Worm (Caenorhabditis elegans) whole organism, L2 larva: ENCODE data around the gene nhr-199.

Experiments
- F13H6.1 ChIP-seq: sonication (generic microtip); optimal IDR thresholded peaks from 2 replicates; lab custom pipeline; 2016; ENCODE audit warnings: missing genetic modification characterization, missing compliant biosample characterization
- ZK546.5 ChIP-seq: sonication (generic microtip); optimal IDR thresholded peaks from 2 replicates; lab custom pipeline; 2017; ENCODE audit warnings: missing biosample characterization, missing genetic modification characterization
- ceh-16 ChIP-seq: fragments of 150-350 bp; optimal IDR thresholded peaks from 2 replicates; lab custom pipeline; 2014; ENCODE audit warnings: missing biosample characterization, missing genetic modification characterization
- ceh-82 ChIP-seq: fragments of 150-350 bp; optimal IDR thresholded peaks from 2 replicates; lab custom pipeline; 2014; ENCODE audit warnings: missing biosample characterization, missing genetic modification characterization
- egl-27 ChIP-seq: sonication (generic microtip); optimal IDR thresholded peaks from 3 replicates; lab custom pipeline; 2017; ENCODE audit warnings: missing biosample characterization, missing genetic modification reagents, missing genetic modification characterization
- lsy-2 ChIP-seq, 2 experiments: fragments of 150-350 bp in 1 of 2; sonication (generic microtip) in 1 of 2; optimal IDR thresholded peaks; 2 replicates each; lab custom pipeline; 2014 to 2017; ENCODE audit warnings: missing biosample characterization in 2 of 2, missing genetic modification characterization in 2 of 2
- mdl-1 ChIP-seq, 2 experiments: fragments of 150-350 bp in 1 of 2; sonication (generic microtip) in 1 of 2; optimal IDR thresholded peaks; 2 replicates each; lab custom pipeline; 2017; ENCODE audit warnings: missing biosample characterization in 2 of 2, missing genetic modification characterization in 2 of 2
- nhr-10 ChIP-seq: sonication (generic microtip); optimal IDR thresholded peaks from 2 replicates; lab custom pipeline; 2017; ENCODE audit warnings: missing biosample characterization, missing genetic modification characterization
- nhr-237 ChIP-seq: fragments of 150-350 bp; optimal IDR thresholded peaks from 2 replicates; lab custom pipeline; 2014; ENCODE audit warnings: missing biosample characterization, missing genetic modification characterization
- nhr-6 ChIP-seq: fragments of 150-350 bp; optimal IDR thresholded peaks from 2 replicates; lab custom pipeline; 2014; ENCODE audit warnings: missing biosample characterization, missing genetic modification characterization
- skn-1 ChIP-seq: sonication (generic microtip); optimal IDR thresholded peaks from 2 replicates; lab custom pipeline; 2017; ENCODE audit warnings: missing biosample characterization, missing genetic modification characterization
- ztf-11 ChIP-seq: sonication (generic microtip); optimal IDR thresholded peaks from 2 replicates; lab custom pipeline; 2017; ENCODE audit warnings: missing biosample characterization, missing genetic modification characterization

DNA sequence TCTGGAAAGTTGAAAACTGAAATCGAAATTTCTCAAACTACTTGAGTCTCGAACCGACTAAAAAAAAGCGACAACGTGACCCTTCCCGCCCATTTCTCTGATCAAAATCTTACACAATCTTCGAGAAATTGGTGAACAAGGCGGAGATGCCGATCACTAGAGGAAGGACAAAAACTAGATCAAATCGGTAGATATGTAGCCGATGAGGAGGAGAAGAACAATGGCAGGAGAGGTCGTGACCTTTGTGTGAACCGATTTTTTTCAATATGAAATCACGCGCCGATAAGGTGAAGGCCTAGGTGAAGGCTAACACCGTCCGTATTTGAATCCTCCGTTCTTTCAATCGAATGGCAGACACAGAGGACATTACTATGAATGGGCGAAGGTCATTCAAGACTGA lies 38.7 kb downstream of the nhr-199 start:
- TF ChIP-seq egl-27 (peak; percentile 19), F13H6.1 (tag; lab: Kevin White, UChicago) (no peak), nhr-237 (tag; lab: Kevin White, UChicago) (no peak), nhr-10 (tag; lab: Kevin White, UChicago) (no peak), nhr-6 (peak; percentile 17), ceh-16 (peak; percentile 75), lsy-2 (tag; optimal IDR thresholded peaks at IDR 0.05; lab: Kevin White, UChicago) (no peak), ZK546.5 (no peak), ztf-11 (tag; lab: Kevin White, UChicago) (no peak), skn-1 (tag; lab: Kevin White, UChicago) (no peak), ceh-82 (tag; lab: Kevin White, UChicago) (no peak), mdl-1 (tag; optimal IDR thresholded peaks at IDR 0.05; lab: Kevin White, UChicago) (no peak)
